Worm (Caenorhabditis elegans) whole organism, L4/young adult: Measurements from ENCODE around the gene C18D4.3.

ENCODE experiments used
- dao-5 ChIP-seq: sonication (generic microtip); optimal IDR thresholded peaks from 2 replicates; lab custom pipeline; 2016; ENCODE audit warnings: missing genotype, missing genetic modification characterization, moderate library complexity, missing compliant biosample characterization
- him-1 ChIP-seq: sonication (generic microtip); optimal IDR thresholded peaks from 2 replicates; lab custom pipeline; 2016; ENCODE audit warnings: missing genotype, missing genetic modification reagents, missing genetic modification characterization, missing compliant biosample characterization

ce11 chrV:17552759-17553158 is 20.2 kb upstream of the C18D4.3 start, which contains the start of gene C38D9.8:
- TF ChIP-seq him-1 (tag; lab: Kevin White, UChicago) (no peak), dao-5 (tag; lab: Kevin White, UChicago) (no peak)
